Worm (Caenorhabditis elegans) whole organism, early embryonic: ENCODE results near the gene vit-4.

Experiments
- B0310.2 ChIP-seq: sonication (generic microtip); optimal IDR thresholded peaks from 2 replicates; lab custom pipeline; 2016; ENCODE audit warnings: mild to moderate bottlenecking, missing genetic modification characterization, missing compliant biosample characterization
- F13C5.2 ChIP-seq: sonication (generic microtip); optimal IDR thresholded peaks from 2 replicates; lab custom pipeline; 2017; ENCODE audit warnings: mild to moderate bottlenecking, missing genetic modification characterization, inconsistent platforms, missing compliant biosample characterization
- aly-1 ChIP-seq: sonication (generic microtip); optimal IDR thresholded peaks from 2 replicates; lab custom pipeline; 2016; ENCODE audit warnings: missing genetic modification characterization, missing compliant biosample characterization
- ama-1 ChIP-seq: fragments of 150-350 bp; optimal IDR thresholded peaks from 2 replicates; lab custom pipeline; 2014
- ceh-13 ChIP-seq: fragments of 200-800 bp; sonication (Bioruptor generic); optimal IDR thresholded peaks from 2 replicates; lab custom pipeline; 2018; ENCODE audit warnings: mild to moderate bottlenecking, missing genetic modification characterization, missing compliant biosample characterization
- ceh-36 ChIP-seq: sonication (generic microtip); optimal IDR thresholded peaks from 2 replicates; lab custom pipeline; 2016; ENCODE audit warnings: missing genetic modification characterization, inconsistent platforms, missing compliant biosample characterization
- ets-7 ChIP-seq: sonication (generic microtip); optimal IDR thresholded peaks from 2 replicates; lab custom pipeline; 2016; ENCODE audit warnings: missing genotype, missing genetic modification characterization, missing compliant biosample characterization
- flt-1 ChIP-seq: fragments of 200-800 bp; sonication (Bioruptor generic); IDR thresholded peaks from 2 replicates; pipeline ENCODE4 v1.3.6; 2022; ENCODE audit warnings: missing genetic modification characterization, missing compliant biosample characterization
- hmbx-1 ChIP-seq: sonication (generic microtip); optimal IDR thresholded peaks from 2 replicates; lab custom pipeline; 2016; ENCODE audit warnings: mild to moderate bottlenecking, missing genetic modification characterization, missing compliant biosample characterization
- hmg-4 ChIP-seq: fragments of 200-800 bp; sonication (Bioruptor generic); optimal IDR thresholded peaks from 2 replicates; lab custom pipeline; 2018; ENCODE audit warnings: mild to moderate bottlenecking, missing genetic modification characterization, missing compliant biosample characterization
- hnd-1 ChIP-seq: sonication (generic microtip); optimal IDR thresholded peaks from 2 replicates; lab custom pipeline; 2016; ENCODE audit warnings: missing genetic modification characterization, missing compliant biosample characterization
- pes-1 ChIP-seq: fragments of 200-800 bp; sonication (Bioruptor generic); IDR thresholded peaks from 2 replicates; pipeline ENCODE4 v1.3.6; 2022; ENCODE audit warnings: missing genetic modification reagents, missing genetic modification characterization, missing compliant biosample characterization
- scrt-1 ChIP-seq: fragments of 200-800 bp; sonication (Bioruptor generic); IDR thresholded peaks from 2 replicates; pipeline ENCODE4 v1.3.6; 2022; ENCODE audit warnings: missing genetic modification characterization, missing compliant biosample characterization
- sea-1 ChIP-seq: fragments of 200-800 bp; sonication (Bioruptor generic); conservative IDR thresholded peaks from 2 replicates; pipeline ENCODE4 v1.3.6; 2022; ENCODE audit warnings: missing genetic modification characterization, missing compliant biosample characterization
- tbx-11 ChIP-seq: fragments of 200-800 bp; sonication (Bioruptor generic); IDR thresholded peaks from 2 replicates; pipeline ENCODE4 v1.3.6; 2022; ENCODE audit warnings: missing genetic modification characterization, missing compliant biosample characterization
- tbx-37 ChIP-seq: fragments of 200-800 bp; sonication (Bioruptor generic); conservative IDR thresholded peaks from 2 replicates; pipeline ENCODE4 v1.3.6; 2022; ENCODE audit warnings: missing genetic modification reagents, missing genetic modification characterization, missing compliant biosample characterization
- tra-4 ChIP-seq: sonication (generic microtip); optimal IDR thresholded peaks from 2 replicates; lab custom pipeline; 2017; ENCODE audit warnings: missing genetic modification characterization, missing compliant biosample characterization

The vit-4 gene

DNA sequence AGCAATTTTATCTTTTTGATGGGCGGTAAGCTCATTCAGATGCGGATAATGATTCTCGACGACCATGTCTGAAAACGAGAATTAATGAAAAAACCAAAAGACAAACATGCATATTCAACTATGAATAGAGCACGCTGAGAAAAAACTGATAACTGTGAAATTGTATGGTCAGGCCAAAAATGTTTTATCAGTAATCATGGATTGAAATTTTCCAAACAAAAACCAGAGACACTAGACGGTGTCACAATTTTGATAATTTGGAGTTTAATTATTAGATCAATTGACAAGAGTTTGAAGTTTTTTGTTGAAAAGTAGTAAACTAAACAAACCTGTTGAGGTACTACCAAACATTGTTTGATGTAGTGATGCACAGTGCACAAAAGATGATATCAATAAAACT lies 36.6 kb upstream of the vit-4 start, which contains the start of gene cgr-1:
Gene cgr-1, minus strand, starts transcription at position 68 of the 400 bp plus-strand sequence.
- TF ChIP-seq pes-1 (GFP tag; lab: Robert Waterston, UW) (no peak), ama-1 (lab: Kevin White, UChicago) (no peak), hnd-1 (tag; lab: Kevin White, UChicago) (no peak), hmg-4 (no peak), ceh-13 (GFP tag; lab: Kevin White, UChicago) (no peak), B0310.2 (no peak), aly-1 (tag; lab: Kevin White, UChicago) (no peak), tbx-37 (no peak), hmbx-1 (no peak), tra-4 (no peak), tbx-11 (GFP tag; lab: Robert Waterston, UW) (no peak), sea-1 (GFP tag; lab: Robert Waterston, UW) (no peak), ceh-36 (no peak), F13C5.2 (tag; lab: Kevin White, UChicago) (no peak), ets-7 (tag; lab: Kevin White, UChicago) (no peak)

- TF ChIP-seq flt-1 (GFP tag; lab: Robert Waterston, UW) (no peak), scrt-1 (GFP tag; lab: Robert Waterston, UW) (no peak), pes-1 (GFP tag; lab: Robert Waterston, UW) (no peak), tra-4 (no peak)
These were observed 36.1 kb upstream of the vit-4 start for ce11 chrX:3599860-3600259.

- TF ChIP-seq ama-1 (lab: Kevin White, UChicago) = no peak
- TF ChIP-seq tbx-37 = no peak
- TF ChIP-seq hmg-4 = no peak
- no peak for TF ChIP-seq tra-4
- no peak for TF ChIP-seq scrt-1 (GFP tag; lab: Robert Waterston, UW)
- TF ChIP-seq tbx-11 (GFP tag; lab: Robert Waterston, UW) = no peak
- no peak for TF ChIP-seq ceh-13 (GFP tag; lab: Kevin White, UChicago)
- no peak for TF ChIP-seq F13C5.2 (tag; lab: Kevin White, UChicago)
- TF ChIP-seq ets-7 (tag; lab: Kevin White, UChicago) = no peak
- no peak for TF ChIP-seq sea-1 (GFP tag; lab: Robert Waterston, UW)
- TF ChIP-seq ceh-36 = no peak
- TF ChIP-seq flt-1 (GFP tag; lab: Robert Waterston, UW) = no peak
- no peak for TF ChIP-seq B0310.2
- no peak for TF ChIP-seq hnd-1 (tag; lab: Kevin White, UChicago)
These were observed 33.2 kb upstream of the vit-4 start for ce11 chrX:3596967-3597366.

DNA sequence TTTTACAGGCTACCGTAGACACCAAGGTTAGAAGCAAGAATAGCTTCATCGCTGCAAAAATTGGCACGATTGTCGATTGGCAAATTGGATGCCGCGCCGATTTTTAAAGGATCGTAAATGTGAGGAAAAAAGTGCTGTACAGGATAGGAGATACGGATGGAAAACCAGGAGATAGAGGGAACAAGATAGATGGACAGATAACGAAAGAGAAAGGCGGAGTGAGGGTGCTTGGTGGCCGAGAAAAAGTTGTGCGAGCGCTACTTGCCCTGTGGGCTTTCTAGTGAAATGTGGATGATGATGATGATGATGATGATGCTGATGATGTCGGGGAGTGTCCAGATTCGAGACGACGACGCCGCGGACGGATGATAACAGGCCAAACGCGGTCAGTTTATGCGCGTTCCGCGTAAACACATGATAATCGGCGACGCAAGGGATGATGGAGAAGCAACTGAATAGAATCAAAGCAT lies 32.6 kb upstream of the vit-4 start, which contains the start of gene T27A10.6:
Gene T27A10.6, minus strand, starts transcription at position 51 of the 470 bp plus-strand sequence.
- no peak for TF ChIP-seq F13C5.2 (tag; lab: Kevin White, UChicago)
- no peak for TF ChIP-seq tbx-37
- TF ChIP-seq ceh-36 = no peak
- no peak for TF ChIP-seq tra-4
- no peak for TF ChIP-seq tbx-11 (GFP tag; lab: Robert Waterston, UW)
- no peak for TF ChIP-seq ets-7 (tag; lab: Kevin White, UChicago)
- TF ChIP-seq aly-1 (tag; lab: Kevin White, UChicago) = no peak
- no peak for TF ChIP-seq flt-1 (GFP tag; lab: Robert Waterston, UW)
- TF ChIP-seq hmg-4 = no peak
- TF ChIP-seq pes-1 (GFP tag; lab: Robert Waterston, UW) = no peak
- TF ChIP-seq sea-1 (GFP tag; lab: Robert Waterston, UW) = no peak
- TF ChIP-seq hnd-1 (tag; lab: Kevin White, UChicago) = no peak
- TF ChIP-seq scrt-1 (GFP tag; lab: Robert Waterston, UW) = no peak

ce11 chrX:3590510-3590909 lies 26.7 kb upstream of the vit-4 start:
- TF ChIP-seq tbx-37 (no peak), ceh-36 (no peak), hnd-1 (tag; lab: Kevin White, UChicago) (no peak), pes-1 (GFP tag; lab: Robert Waterston, UW) (no peak), hmg-4 (no peak), ama-1 (lab: Kevin White, UChicago) (no peak), flt-1 (GFP tag; lab: Robert Waterston, UW) (no peak)

ce11 chrX:3585625-3586024 lies 21.9 kb upstream of the vit-4 start, which contains the start of gene T27A10.2:
Gene T27A10.2 (plus strand): TSS chrX:3585957.
- no peak for TF ChIP-seq ama-1 (lab: Kevin White, UChicago)
- TF ChIP-seq tbx-37 = no peak
- TF ChIP-seq pes-1 (GFP tag; lab: Robert Waterston, UW) = no peak
- TF ChIP-seq flt-1 (GFP tag; lab: Robert Waterston, UW) = no peak
- TF ChIP-seq hmbx-1 = no peak
- no peak for TF ChIP-seq scrt-1 (GFP tag; lab: Robert Waterston, UW)
- no peak for TF ChIP-seq B0310.2

DNA sequence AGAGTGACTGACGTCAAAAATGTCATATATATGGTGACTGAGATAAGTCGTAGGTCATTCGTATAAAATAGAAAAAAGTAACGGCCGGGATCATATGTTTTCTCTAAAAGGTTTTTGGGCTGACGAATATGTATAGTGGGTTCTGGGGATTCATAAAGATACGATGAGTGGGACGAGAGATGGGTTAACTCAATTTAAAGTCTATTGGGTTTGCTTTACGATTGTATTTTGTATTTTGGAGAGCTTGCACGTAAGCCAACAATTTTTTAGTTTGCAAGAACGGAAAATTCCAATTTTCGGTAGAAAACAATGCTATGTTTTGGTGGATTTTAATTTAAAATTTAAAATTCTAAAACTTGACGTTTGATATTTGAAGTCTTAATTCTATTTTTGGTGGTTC lies 20.7 kb upstream of the vit-4 start:
- TF ChIP-seq scrt-1 (GFP tag; lab: Robert Waterston, UW) = no peak
- no peak for TF ChIP-seq flt-1 (GFP tag; lab: Robert Waterston, UW)
- TF ChIP-seq F13C5.2 (tag; lab: Kevin White, UChicago) = no peak
- TF ChIP-seq sea-1 (GFP tag; lab: Robert Waterston, UW) = no peak

ce11 chrX:3583436-3583835 lies 19.7 kb upstream of the vit-4 start:
- TF ChIP-seq ama-1 (lab: Kevin White, UChicago) (no peak), tra-4 (no peak), F13C5.2 (tag; lab: Kevin White, UChicago) (no peak), hnd-1 (tag; lab: Kevin White, UChicago) (no peak), ceh-36 (no peak), B0310.2 (no peak), flt-1 (GFP tag; lab: Robert Waterston, UW) (no peak), pes-1 (GFP tag; lab: Robert Waterston, UW) (no peak), scrt-1 (GFP tag; lab: Robert Waterston, UW) (no peak), aly-1 (tag; lab: Kevin White, UChicago) (no peak), tbx-11 (GFP tag; lab: Robert Waterston, UW) (no peak), ceh-13 (GFP tag; lab: Kevin White, UChicago) (no peak), hmg-4 (no peak), sea-1 (GFP tag; lab: Robert Waterston, UW) (no peak), tbx-37 (no peak), hmbx-1 (no peak), ets-7 (tag; lab: Kevin White, UChicago) (no peak)
